Fruit fly (Drosophila melanogaster) whole organism, embryonic: ENCODE results near the gene CG32487.

Source experiments
- Ada2b ChIP-seq: fragments of 200-800 bp; sonication (Bioruptor generic); IDR thresholded peaks from 2 replicates; pipeline ENCODE4 v1.3.6; 2022; ENCODE audit warnings: missing biosample characterization, missing genetic modification characterization
- Blimp-1 ChIP-seq: fragments of 200-800 bp; sonication (Bioruptor generic); optimal IDR thresholded peaks from 3 replicates; lab custom pipeline; 2018; ENCODE audit warnings: missing biosample characterization, missing genetic modification characterization, mild to moderate bottlenecking, moderate library complexity, missing genetic modification reagents
- C15 ChIP-seq: fragments of 200-800 bp; sonication (Bioruptor generic); IDR thresholded peaks from 3 replicates; pipeline ENCODE4 v1.3.6; 2022; ENCODE audit warnings: missing biosample characterization, missing genetic modification characterization
- CG10321 ChIP-seq: fragments of 200-800 bp; sonication (Bioruptor generic); IDR thresholded peaks from 2 replicates; pipeline ENCODE4 v1.3.6; 2022; ENCODE audit warnings: missing biosample characterization, missing genetic modification characterization
- CG18476 ChIP-seq: fragments of 200-800 bp; sonication (Bioruptor generic); optimal IDR thresholded peaks from 2 replicates; lab custom pipeline; 2016; ENCODE audit warnings: missing biosample characterization, mild to moderate bottlenecking, missing genetic modification characterization
- CG30020 ChIP-seq: fragments of 200-800 bp; optimal IDR thresholded peaks from 2 replicates; lab custom pipeline; 2019; ENCODE audit warnings: missing biosample characterization, mild to moderate bottlenecking, missing genetic modification characterization, moderate library complexity
- CG33213 ChIP-seq: fragments of 200-800 bp; sonication (Bioruptor generic); optimal IDR thresholded peaks from 3 replicates; lab custom pipeline; 2016; ENCODE audit warnings: missing biosample characterization, missing genetic modification characterization
- CG33557 ChIP-seq: fragments of 200-800 bp; sonication (Bioruptor generic); optimal IDR thresholded peaks from 2 replicates; lab custom pipeline; 2019; ENCODE audit warnings: missing biosample characterization, mild to moderate bottlenecking, missing genetic modification characterization, moderate library complexity
- CG4328 ChIP-seq: fragments of 200-800 bp; sonication (Bioruptor generic); optimal IDR thresholded peaks from 3 replicates; lab custom pipeline; 2017; ENCODE audit warnings: missing biosample characterization, missing genetic modification reagents, missing genetic modification characterization
- CG4730 ChIP-seq: fragments of 200-800 bp; sonication (Bioruptor generic); IDR thresholded peaks from 2 replicates; pipeline ENCODE4 v1.3.6; 2022; ENCODE audit warnings: missing biosample characterization, missing genetic modification characterization
- CG5245 ChIP-seq: fragments of 200-800 bp; sonication (Bioruptor generic); optimal IDR thresholded peaks from 3 replicates; lab custom pipeline; 2016; ENCODE audit warnings: missing biosample characterization, missing genetic modification characterization
- CG6654 ChIP-seq: fragments of 200-800 bp; sonication (Bioruptor generic); optimal IDR thresholded peaks from 2 replicates; lab custom pipeline; 2017; ENCODE audit warnings: missing biosample characterization, mild to moderate bottlenecking, missing genetic modification characterization
- CG6765 ChIP-seq: fragments of 200-800 bp; sonication (Bioruptor generic); optimal IDR thresholded peaks from 3 replicates; lab custom pipeline; 2017; ENCODE audit warnings: missing biosample characterization, mild to moderate bottlenecking, missing genetic modification characterization
- CG7928 ChIP-seq: fragments of 200-800 bp; sonication (Bioruptor generic); optimal IDR thresholded peaks from 2 replicates; lab custom pipeline; 2017; ENCODE audit warnings: missing biosample characterization, mild to moderate bottlenecking, missing genetic modification characterization
- CG8089 ChIP-seq: fragments of 200-800 bp; sonication (Bioruptor generic); optimal IDR thresholded peaks from 3 replicates; lab custom pipeline; 2016; ENCODE audit warnings: missing biosample characterization, missing genetic modification characterization
- CG9876 ChIP-seq: fragments of 200-800 bp; sonication (Bioruptor generic); optimal IDR thresholded peaks from 2 replicates; lab custom pipeline; 2016; ENCODE audit warnings: missing biosample characterization, missing genetic modification characterization
- Chrac-16 ChIP-seq: fragments of 200-800 bp; sonication (Bioruptor generic); optimal IDR thresholded peaks from 3 replicates; lab custom pipeline; 2016; ENCODE audit warnings: missing biosample characterization, missing genetic modification characterization
- Dbx ChIP-seq: fragments of 200-800 bp; sonication (Bioruptor generic); IDR thresholded peaks from 3 replicates; pipeline ENCODE4 v1.3.6; 2022; ENCODE audit warnings: missing biosample characterization, missing genetic modification characterization
- Dip3 ChIP-seq: fragments of 200-800 bp; sonication (Bioruptor generic); optimal IDR thresholded peaks from 3 replicates; lab custom pipeline; 2016; ENCODE audit warnings: missing biosample characterization, missing genetic modification characterization
- Doc2 ChIP-seq: fragments of 200-800 bp; sonication (Bioruptor generic); IDR thresholded peaks from 2 replicates; pipeline ENCODE4 v1.3.6; 2022; ENCODE audit warnings: missing biosample characterization, missing genetic modification characterization
- Gsc ChIP-seq: fragments of 200-800 bp; sonication (Bioruptor generic); IDR thresholded peaks from 2 replicates; pipeline ENCODE4 v1.3.6; 2022; ENCODE audit warnings: missing biosample characterization, missing genetic modification characterization
- H15 ChIP-seq: fragments of 200-800 bp; sonication (Bioruptor generic); IDR thresholded peaks from 3 replicates; pipeline ENCODE4 v1.3.6; 2022; ENCODE audit warnings: missing biosample characterization, missing genetic modification characterization
- HmgD ChIP-seq: fragments of 200-800 bp; sonication (Bioruptor generic); optimal IDR thresholded peaks from 3 replicates; lab custom pipeline; 2016; ENCODE audit warnings: missing biosample characterization, missing genetic modification characterization
- Hr78 ChIP-seq, 2 experiments: fragments of 200-800 bp in 1 of 2; fragments of >200 bp in 1 of 2; sonication (Bioruptor generic) in 1 of 2; optimal IDR thresholded peaks; 2 replicates each; lab custom pipeline; 2017 to 2019; ENCODE audit warnings: missing biosample characterization in 2 of 2, missing genetic modification characterization in 2 of 2, mild to moderate bottlenecking in 1 of 2, moderate library complexity in 1 of 2
- MBD-R2 ChIP-seq: fragments of 200-800 bp; sonication (Bioruptor generic); IDR thresholded peaks from 2 replicates; pipeline ENCODE4 v1.3.6; 2022; ENCODE audit warnings: missing biosample characterization, missing genetic modification characterization
- NC2α ChIP-seq: fragments of 200-800 bp; sonication (Bioruptor generic); optimal IDR thresholded peaks from 2 replicates; lab custom pipeline; 2016; ENCODE audit warnings: missing biosample characterization, missing genetic modification characterization
- NC2β ChIP-seq: fragments of 200-800 bp; sonication (Bioruptor generic); optimal IDR thresholded peaks from 2 replicates; lab custom pipeline; 2016; ENCODE audit warnings: missing biosample characterization, missing genetic modification characterization
- NFAT ChIP-seq: fragments of 200-800 bp; sonication (Bioruptor generic); IDR thresholded peaks from 2 replicates; pipeline ENCODE4 v1.3.6; 2022; ENCODE audit warnings: missing biosample characterization, missing genetic modification characterization
- Rfx ChIP-seq: fragments of 200-800 bp; sonication (Bioruptor generic); IDR thresholded peaks from 2 replicates; pipeline ENCODE4 v1.3.6; 2022; ENCODE audit warnings: missing biosample characterization, missing genetic modification characterization
- TFAM ChIP-seq: fragments of 200-800 bp; sonication (Bioruptor generic); optimal IDR thresholded peaks from 2 replicates; lab custom pipeline; 2017; ENCODE audit warnings: missing biosample characterization, missing genetic modification characterization, inconsistent platforms
- cato ChIP-seq: fragments of 200-800 bp; sonication (Bioruptor generic); optimal IDR thresholded peaks from 2 replicates; lab custom pipeline; 2016; ENCODE audit warnings: missing biosample characterization, missing genetic modification characterization, borderline replicate concordance
- dimm ChIP-seq: fragments of 200-800 bp; sonication (Bioruptor generic); IDR thresholded peaks from 2 replicates; pipeline ENCODE4 v1.3.6; 2022; ENCODE audit warnings: missing biosample characterization, missing genetic modification characterization
- dmrt11E ChIP-seq: fragments of 200-800 bp; sonication (Bioruptor generic); optimal IDR thresholded peaks from 3 replicates; lab custom pipeline; 2018; ENCODE audit warnings: missing biosample characterization, mild to moderate bottlenecking, missing genetic modification characterization, moderate library complexity
- gcm2 ChIP-seq: fragments of 200-800 bp; sonication (Bioruptor generic); optimal IDR thresholded peaks from 2 replicates; lab custom pipeline; 2016; ENCODE audit warnings: missing biosample characterization, missing genetic modification characterization
- jing ChIP-seq: fragments of 200-800 bp; sonication (Bioruptor generic); optimal IDR thresholded peaks from 2 replicates; lab custom pipeline; 2018; ENCODE audit warnings: missing biosample characterization, mild to moderate bottlenecking, missing genetic modification characterization
- ken ChIP-seq: fragments of 200-800 bp; sonication (Bioruptor generic); IDR thresholded peaks from 3 replicates; pipeline ENCODE4 v1.3.6; 2022; ENCODE audit warnings: missing biosample characterization, missing genetic modification characterization
- lab ChIP-seq: fragments of 200-800 bp; sonication (Bioruptor generic); optimal IDR thresholded peaks from 3 replicates; lab custom pipeline; 2017; ENCODE audit warnings: missing biosample characterization, missing genetic modification characterization, mild to moderate bottlenecking, moderate library complexity, missing genetic modification reagents
- lov ChIP-seq, 2 experiments: fragments of 200-800 bp in 1 of 2; fragments of >200 bp in 1 of 2; sonication (Bioruptor generic) in 1 of 2; IDR thresholded peaks in 1 of 2; optimal IDR thresholded peaks in 1 of 2; 2 replicates in 1 of 2; 3 replicates in 1 of 2; pipeline versions ENCODE4 v1.3.6 to Lab custom; 2017 to 2022; ENCODE audit warnings: missing biosample characterization in 1 of 2, missing genetic modification characterization in 1 of 2
- maf-S ChIP-seq: fragments of 200-800 bp; sonication (Bioruptor generic); optimal IDR thresholded peaks from 2 replicates; lab custom pipeline; 2016; ENCODE audit warnings: missing biosample characterization, missing genetic modification characterization
- mld ChIP-seq: fragments of 200-800 bp; sonication (Bioruptor generic); IDR thresholded peaks from 3 replicates; pipeline ENCODE4 v1.3.6; 2022; ENCODE audit warnings: missing biosample characterization, missing genetic modification characterization; ENCODE audit not compliant: partially characterized antibody
- nom ChIP-seq: fragments of 200-800 bp; sonication (Bioruptor generic); optimal IDR thresholded peaks from 2 replicates; lab custom pipeline; 2017; ENCODE audit warnings: missing biosample characterization, missing genetic modification characterization, mild to moderate bottlenecking, moderate library complexity, missing genetic modification reagents
- row ChIP-seq: fragments of 200-800 bp; sonication (Bioruptor generic); IDR thresholded peaks from 3 replicates; pipeline ENCODE4 v1.3.6; 2022; ENCODE audit warnings: missing biosample characterization, missing genetic modification characterization
- run ChIP-seq: fragments of 200-800 bp; sonication (Bioruptor generic); optimal IDR thresholded peaks from 3 replicates; lab custom pipeline; 2018; ENCODE audit warnings: missing biosample characterization, mild to moderate bottlenecking, missing genetic modification characterization
- schlank ChIP-seq: fragments of 200-800 bp; sonication (Bioruptor generic); optimal IDR thresholded peaks from 2 replicates; lab custom pipeline; 2018; ENCODE audit warnings: missing biosample characterization, mild to moderate bottlenecking, missing genetic modification characterization
- shn ChIP-seq: fragments of 200-800 bp; sonication (Bioruptor generic); optimal IDR thresholded peaks from 3 replicates; lab custom pipeline; 2016; ENCODE audit warnings: missing biosample characterization, missing genetic modification characterization
- sisA ChIP-seq: fragments of 200-800 bp; sonication (Bioruptor generic); IDR thresholded peaks from 2 replicates; pipeline ENCODE4 v1.3.6; 2022; ENCODE audit warnings: missing biosample characterization, missing genetic modification characterization
- sna ChIP-seq: fragments of 200-800 bp; sonication (Bioruptor generic); IDR thresholded peaks from 2 replicates; pipeline ENCODE4 v1.3.6; 2022; ENCODE audit warnings: missing biosample characterization, missing genetic modification characterization; ENCODE audit not compliant: partially characterized antibody
- tgo ChIP-seq: fragments of 200-800 bp; sonication (Bioruptor generic); IDR thresholded peaks from 3 replicates; pipeline ENCODE4 v1.3.6; 2022; ENCODE audit warnings: missing biosample characterization, missing genetic modification characterization
- usp ChIP-seq: fragments of >200 bp; optimal IDR thresholded peaks from 2 replicates; lab custom pipeline; 2017; ENCODE audit warnings: missing biosample characterization, missing genetic modification characterization
- zfh2 ChIP-seq: fragments of 200-800 bp; sonication (Bioruptor generic); optimal IDR thresholded peaks from 2 replicates; lab custom pipeline; 2016; ENCODE audit warnings: missing biosample characterization, missing genetic modification characterization

CG32487 gene

DNA sequence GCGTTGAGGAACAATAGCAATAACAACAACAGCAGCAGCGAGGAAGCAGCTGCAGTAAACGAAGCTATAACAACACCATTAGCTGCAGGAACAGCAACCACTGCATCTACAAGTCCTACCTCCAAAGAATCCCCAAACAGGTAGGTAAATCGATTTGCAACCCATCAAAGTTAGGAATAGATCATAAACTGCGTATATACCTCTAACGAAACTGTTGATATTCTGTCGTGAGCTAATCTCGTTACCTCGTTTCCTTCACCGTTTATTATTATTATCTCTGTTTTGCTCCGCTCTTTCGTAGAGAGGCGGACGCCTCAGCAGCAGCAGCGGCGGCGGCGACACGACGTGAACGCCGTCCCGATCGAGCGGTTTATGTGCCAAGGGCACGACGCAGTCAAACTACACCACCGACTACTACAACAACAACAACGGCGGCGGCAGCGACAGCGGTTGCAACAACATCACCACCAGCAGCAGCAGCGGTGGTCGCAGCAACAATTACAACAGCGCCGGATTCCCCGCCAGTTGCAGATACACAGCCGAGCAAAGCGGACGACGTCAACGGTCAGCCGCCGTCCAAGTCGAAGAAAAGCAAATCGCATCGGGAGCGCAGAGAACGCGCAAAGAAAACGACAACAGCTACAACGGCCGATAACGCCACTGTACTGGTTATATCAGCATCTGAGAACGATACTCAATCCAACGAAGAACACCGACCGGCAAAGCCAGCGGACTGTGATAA lies 20.9 kb upstream of the CG32487 start (continued):
- TF ChIP-seq CG6765 (GFP tag; lab: Kevin White, UChicago) (no peak), H15 (GFP tag; lab: Robert Waterston, UW) (no peak), CG7928 (GFP tag; lab: Kevin White, UChicago) (no peak), run (tag; lab: Kevin White, UChicago) (peak; percentile 12), Gsc (no peak), mld (no peak), schlank (tag; lab: Kevin White, UChicago) (no peak), Rfx (GFP tag; lab: Robert Waterston, UW) (peak; percentile 32; the same call in 1 of the 2 replicates), Doc2 (GFP tag; lab: Robert Waterston, UW) (no peak), maf-S (GFP tag; lab: Kevin White, UChicago) (no peak), C15 (no peak), lab (GFP tag; lab: Kevin White, UChicago) (peak; percentile 22), CG6654 (GFP tag; lab: Kevin White, UChicago) (no peak), Chrac-16 (GFP tag; lab: Kevin White, UChicago) (no peak), CG30020 (no peak), CG9876 (GFP tag; lab: Kevin White, UChicago) (no peak), Ada2b (no peak), Blimp-1 (no peak), CG4328 (GFP tag; lab: Kevin White, UChicago) (no peak), CG33213 (GFP tag; lab: Kevin White, UChicago) (no peak), row (GFP tag; lab: Robert Waterston, UW) (no peak), CG18476 (no peak), HmgD (no peak), NC2β (GFP tag; lab: Kevin White, UChicago) (no peak), zfh2 (GFP tag; lab: Kevin White, UChicago) (no peak), dmrt11E (tag; lab: Kevin White, UChicago) (no peak), Dip3 (GFP tag; lab: Kevin White, UChicago) (no peak), TFAM (GFP tag; lab: Kevin White, UChicago) (no peak), lov (optimal IDR thresholded peaks at IDR 0.05; lab: Kevin White, UChicago) (no peak), lov (GFP tag; IDR thresholded peaks at IDR 0.05; lab: Robert Waterston, UW) (0 out of 3 replicates have a peak, but pooled peaks have one; percentile 26), CG10321 (GFP tag; lab: Robert Waterston, UW) (no peak), shn (GFP tag; lab: Kevin White, UChicago) (peak; percentile 5), jing (GFP tag; lab: Kevin White, UChicago) (no peak), cato (no peak), NFAT (no peak), sisA (GFP tag; lab: Robert Waterston, UW) (no peak), gcm2 (no peak), nom (no peak), MBD-R2 (GFP tag; lab: Robert Waterston, UW) (no peak), Hr78 (GFP tag; optimal IDR thresholded peaks at IDR 0.05; lab: Kevin White, UChicago) (no peak), Dbx (GFP tag; lab: Robert Waterston, UW) (no peak), ken (no peak), CG5245 (no peak), CG8089 (GFP tag; lab: Kevin White, UChicago) (no peak), CG33557 (no peak), NC2α (no peak), usp (GFP tag; lab: Kevin White, UChicago) (no peak), dimm (no peak), tgo (GFP tag; lab: Robert Waterston, UW) (no peak), sna (GFP tag; lab: Robert Waterston, UW) (no peak), CG4730 (GFP tag; lab: Robert Waterston, UW) (no peak)
